Fruit fly (Drosophila melanogaster): ENCODE data around the gene CG11537.

dm6 chr3L:3109417-3110090 is 33.7 kb downstream of the CG11537 start:
- TF ChIP-seq OdsH (GFP tag; optimal IDR thresholded peaks at IDR 0.05) (no peak), achi (GFP tag; optimal IDR thresholded peaks at IDR 0.05) (no peak), esn (GFP tag; optimal IDR thresholded peaks at IDR 0.05) (peak; percentile 62), CG8119 (GFP tag; IDR thresholded peaks at IDR 0.05) (no peak), CG6163 (GFP tag; IDR thresholded peaks at IDR 0.05) (no peak; the same call in 2 of the 3 replicates), CG7368 (GFP tag; optimal IDR thresholded peaks at IDR 0.05) (no peak), Eip75B (GFP tag; optimal IDR thresholded peaks at IDR 0.05) (peak; percentile 55), CG6792 (GFP tag; optimal IDR thresholded peaks at IDR 0.05) (peak; percentile 52), Eip93F (GFP tag; optimal IDR thresholded peaks at IDR 0.05) (no peak), CG1621 (tag; optimal IDR thresholded peaks at IDR 0.05) (no peak), Gug (GFP tag; IDR thresholded peaks at IDR 0.05) (no peak), Lpt (GFP tag; optimal IDR thresholded peaks at IDR 0.05) (no peak), CG3919 (GFP tag; optimal IDR thresholded peaks at IDR 0.05) (no peak), fd85E (GFP tag; optimal IDR thresholded peaks at IDR 0.05) (no peak)

Measured in whole organism, prepupa.